Worm (Caenorhabditis elegans): ENCODE results near the gene scl-3.

Gene scl-3

ce11 chrIV:13041486-13041885, 17.9 kb upstream of the scl-3 start:
- TF ChIP-seq unc-39 (tag; optimal IDR thresholded peaks at IDR 0.05) (no peak), sem-2 (GFP tag; optimal IDR thresholded peaks at IDR 0.05) (no peak), unc-120 (tag; optimal IDR thresholded peaks at IDR 0.05; ENCODE audit: poor library complexity, severe bottlenecking) (no peak), ztf-11 (tag; optimal IDR thresholded peaks at IDR 0.05) (no peak), mls-2 (tag; optimal IDR thresholded peaks at IDR 0.05) (no peak), elt-3 (tag; optimal IDR thresholded peaks at IDR 0.05) (no peak), pha-4 (tag; optimal IDR thresholded peaks at IDR 0.05) (no peak), bed-3 (GFP tag; optimal IDR thresholded peaks at IDR 0.05) (no peak), lin-13 (tag; optimal IDR thresholded peaks at IDR 0.05) (no peak), snpc-4 (tag; optimal IDR thresholded peaks at IDR 0.05) (no peak), lin-32 (GFP tag; optimal IDR thresholded peaks at IDR 0.05) (no peak), nhr-76 (tag; optimal IDR thresholded peaks at IDR 0.05) (no peak), unc-62 (GFP tag; optimal IDR thresholded peaks at IDR 0.05) (no peak)

ce11 chrIV:13042091-13042490, 17.3 kb upstream of the scl-3 start, which contains the start of gene amt-2:
Gene amt-2 (plus strand): TSS chrIV:13042391.
- TF ChIP-seq ceh-43 (GFP tag; optimal IDR thresholded peaks at IDR 0.05) (no peak), mep-1 (tag; optimal IDR thresholded peaks at IDR 0.05) (no peak), ztf-11 (tag; optimal IDR thresholded peaks at IDR 0.05) (no peak), unc-120 (tag; optimal IDR thresholded peaks at IDR 0.05; ENCODE audit: poor library complexity, severe bottlenecking) (no peak), zip-8 (tag; optimal IDR thresholded peaks at IDR 0.05) (no peak), nhr-12 (tag; optimal IDR thresholded peaks at IDR 0.05) (no peak), blmp-1 (tag; optimal IDR thresholded peaks at IDR 0.05) (no peak), sem-2 (GFP tag; optimal IDR thresholded peaks at IDR 0.05) (no peak), ceh-83 (GFP tag; optimal IDR thresholded peaks at IDR 0.05) (no peak), elt-1 (tag; optimal IDR thresholded peaks at IDR 0.05; ENCODE audit: borderline replicate concordance, insufficient read depth) (no peak), drap-1 (GFP tag; optimal IDR thresholded peaks at IDR 0.05) (no peak), lin-13 (tag; optimal IDR thresholded peaks at IDR 0.05) (no peak), nhr-76 (tag; optimal IDR thresholded peaks at IDR 0.05) (no peak), elt-3 (tag; optimal IDR thresholded peaks at IDR 0.05) (no peak), pha-4 (tag; optimal IDR thresholded peaks at IDR 0.05) (no peak), sptf-1 (tag; optimal IDR thresholded peaks at IDR 0.05) (no peak), ham-2 (GFP tag; optimal IDR thresholded peaks at IDR 0.05) (no peak), unc-39 (tag; optimal IDR thresholded peaks at IDR 0.05) (no peak), ces-1 (GFP tag; optimal IDR thresholded peaks at IDR 0.05) (no peak)

- TF ChIP-seq lin-13 (tag; optimal IDR thresholded peaks at IDR 0.05) (no peak), ztf-11 (tag; optimal IDR thresholded peaks at IDR 0.05) (no peak), snpc-4 (tag; optimal IDR thresholded peaks at IDR 0.05) (no peak), tbx-8 (GFP tag; optimal IDR thresholded peaks at IDR 0.05) (no peak), hlh-1 (tag; optimal IDR thresholded peaks at IDR 0.05) (no peak), cnd-1 (tag; optimal IDR thresholded peaks at IDR 0.05) (no peak), ces-1 (GFP tag; optimal IDR thresholded peaks at IDR 0.05) (no peak), ceh-39 (tag; optimal IDR thresholded peaks at IDR 0.05) (no peak), nhr-76 (tag; optimal IDR thresholded peaks at IDR 0.05) (no peak), mep-1 (tag; optimal IDR thresholded peaks at IDR 0.05) (no peak), unc-62 (GFP tag; optimal IDR thresholded peaks at IDR 0.05) (no peak), ham-2 (GFP tag; optimal IDR thresholded peaks at IDR 0.05) (no peak)
Observed at ce11 chrIV:13044980-13045379, 14.4 kb upstream of the scl-3 start.

- TF ChIP-seq sem-2 (GFP tag; optimal IDR thresholded peaks at IDR 0.05) (no peak), ztf-11 (tag; optimal IDR thresholded peaks at IDR 0.05) (no peak), bed-3 (GFP tag; optimal IDR thresholded peaks at IDR 0.05) (no peak), blmp-1 (tag; optimal IDR thresholded peaks at IDR 0.05) (no peak), nhr-76 (tag; optimal IDR thresholded peaks at IDR 0.05) (no peak)
Observed at ce11 chrIV:13046848-13047247, 12.5 kb upstream of the scl-3 start, which contains the start of gene scl-9. Gene scl-9 (plus strand): TSS chrIV:13047148.

- TF ChIP-seq zip-8 (tag; optimal IDR thresholded peaks at IDR 0.05): no peak
- no peak for TF ChIP-seq sptf-1 (tag; optimal IDR thresholded peaks at IDR 0.05)
- no peak for TF ChIP-seq hlh-1 (tag; optimal IDR thresholded peaks at IDR 0.05)
- TF ChIP-seq lsy-2 (tag; optimal IDR thresholded peaks at IDR 0.05): no peak
- TF ChIP-seq sem-2 (GFP tag; optimal IDR thresholded peaks at IDR 0.05): no peak
- TF ChIP-seq lin-32 (GFP tag; optimal IDR thresholded peaks at IDR 0.05): no peak
- no peak for TF ChIP-seq bed-3 (GFP tag; optimal IDR thresholded peaks at IDR 0.05)
- no peak for TF ChIP-seq ceh-83 (GFP tag; optimal IDR thresholded peaks at IDR 0.05)
- TF ChIP-seq mls-2 (tag; optimal IDR thresholded peaks at IDR 0.05): no peak
- TF ChIP-seq unc-62 (GFP tag; optimal IDR thresholded peaks at IDR 0.05): no peak
- no peak for TF ChIP-seq ham-2 (GFP tag; optimal IDR thresholded peaks at IDR 0.05)
- no peak for TF ChIP-seq unc-39 (tag; optimal IDR thresholded peaks at IDR 0.05)
- no peak for TF ChIP-seq M03D4.4 (tag; optimal IDR thresholded peaks at IDR 0.05)
- TF ChIP-seq snpc-4 (tag; optimal IDR thresholded peaks at IDR 0.05): no peak
- TF ChIP-seq lin-13 (tag; optimal IDR thresholded peaks at IDR 0.05): no peak
- TF ChIP-seq nhr-76 (tag; optimal IDR thresholded peaks at IDR 0.05): no peak
- no peak for TF ChIP-seq ces-1 (GFP tag; optimal IDR thresholded peaks at IDR 0.05)
Observed at ce11 chrIV:13048157-13048556, 11.2 kb upstream of the scl-3 start, which contains the start of gene scl-10. Gene scl-10 (plus strand): TSS chrIV:13048457.

Data from whole organism, mixed stage, embryonic.